Worm (Caenorhabditis elegans) whole organism, L3 larva: Measurements from ENCODE around the gene alg-4.

Source experiments
- ama-1 ChIP-seq: fragments of 150-350 bp; optimal IDR thresholded peaks from 2 replicates; lab custom pipeline; 2018
- ceh-82 ChIP-seq: fragments of 150-350 bp; optimal IDR thresholded peaks from 2 replicates; lab custom pipeline; 2014; ENCODE audit warnings: missing biosample characterization, missing genetic modification characterization
- daf-12 ChIP-seq: fragments of 150-350 bp; optimal IDR thresholded peaks from 2 replicates; lab custom pipeline; 2014; ENCODE audit warnings: missing biosample characterization, missing genetic modification reagents, missing genetic modification characterization
- lin-39 ChIP-seq: fragments of 150-350 bp; optimal IDR thresholded peaks from 2 replicates; lab custom pipeline; 2018; ENCODE audit warnings: missing biosample characterization, missing genetic modification reagents, missing genetic modification characterization
- mdl-1 ChIP-seq: fragments of 150-350 bp; optimal IDR thresholded peaks from 2 replicates; lab custom pipeline; 2014; ENCODE audit warnings: missing biosample characterization, missing genetic modification characterization
- nhr-23 ChIP-seq: fragments of 150-350 bp; optimal IDR thresholded peaks from 2 replicates; lab custom pipeline; 2014; ENCODE audit warnings: missing biosample characterization, missing genetic modification reagents, missing genetic modification characterization
- nhr-43 ChIP-seq: sonication (generic microtip); optimal IDR thresholded peaks from 2 replicates; lab custom pipeline; 2016; ENCODE audit warnings: mild to moderate bottlenecking, missing genetic modification characterization, missing compliant biosample characterization; ENCODE audit not compliant: poor library complexity, severe bottlenecking
- nhr-67 ChIP-seq: fragments of 150-350 bp; optimal IDR thresholded peaks from 2 replicates; lab custom pipeline; 2014; ENCODE audit warnings: missing biosample characterization, missing genetic modification characterization
- pqm-1 ChIP-seq: fragments of 150-350 bp; optimal IDR thresholded peaks from 2 replicates; lab custom pipeline; 2017; ENCODE audit warnings: missing biosample characterization, missing genetic modification characterization, inconsistent platforms
- tbx-2 ChIP-seq: sonication (generic microtip); optimal IDR thresholded peaks from 2 replicates; lab custom pipeline; 2016; ENCODE audit warnings: mild to moderate bottlenecking, missing genetic modification characterization, missing compliant biosample characterization
- ztf-4 ChIP-seq: fragments of 150-350 bp; optimal IDR thresholded peaks from 2 replicates; lab custom pipeline; 2014; ENCODE audit warnings: missing biosample characterization, missing genetic modification characterization

ce11 chrIII:9886323-9886722 is 4.9 kb downstream of the alg-4 start:
- no peak for TF ChIP-seq ceh-82 (tag; lab: Kevin White, UChicago)
- TF ChIP-seq nhr-43 (tag; lab: Kevin White, UChicago): no peak
- TF ChIP-seq nhr-67 (tag; lab: Kevin White, UChicago): no peak
- TF ChIP-seq daf-12 (tag; lab: Kevin White, UChicago): no peak
- no peak for TF ChIP-seq mdl-1
- TF ChIP-seq nhr-23: no peak
- TF ChIP-seq ztf-4: no peak
- no peak for TF ChIP-seq tbx-2 (tag; lab: Kevin White, UChicago)
- TF ChIP-seq pqm-1 (tag; lab: Kevin White, UChicago): no peak
- TF ChIP-seq ama-1: no peak
- no peak for TF ChIP-seq lin-39
